Fruit fly (Drosophila melanogaster): ENCODE measurements around the gene Mcm6.

Gene Mcm6

DNA sequence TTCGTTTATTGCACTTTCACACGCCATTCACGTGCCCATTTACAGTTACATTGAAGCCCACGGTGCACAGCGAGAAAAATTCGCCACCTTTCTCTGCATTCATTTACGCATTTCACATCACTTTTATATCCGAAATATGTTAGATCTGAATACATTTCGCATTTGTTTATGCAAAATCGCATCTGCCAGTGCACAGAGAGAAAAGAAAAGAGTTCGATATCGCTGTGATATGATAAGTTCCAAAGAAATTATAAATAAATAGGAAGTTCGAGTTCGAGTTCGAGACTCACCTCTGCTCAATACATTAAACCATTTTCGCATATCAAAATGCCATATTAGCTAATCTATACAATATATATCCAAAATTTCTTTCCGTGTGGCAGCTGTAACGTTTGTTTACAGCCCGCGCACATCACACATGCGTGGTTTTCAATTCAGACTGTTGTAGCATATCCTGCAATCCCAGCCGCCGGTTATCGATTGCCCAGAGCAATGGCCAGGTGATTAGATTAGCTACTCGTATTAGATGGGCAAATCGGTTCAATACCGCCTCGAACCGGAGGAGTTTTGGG, 18.1 kb upstream of the Mcm6 start (continued):
- TF ChIP-seq cwo (GFP tag; optimal IDR thresholded peaks at IDR 0.05), result peak; percentile 86
- TF ChIP-seq Meics (GFP tag; optimal IDR thresholded peaks at IDR 0.05), result peak; percentile 89
- peak; percentile 43 for TF ChIP-seq mirr (GFP tag; optimal IDR thresholded peaks at IDR 0.05)
- peak; percentile 46; the same call in 1 of the 2 replicates for TF ChIP-seq Ravus (GFP tag; IDR thresholded peaks at IDR 0.05)
- peak; percentile 62 for TF ChIP-seq pnt (GFP tag; optimal IDR thresholded peaks at IDR 0.05)
- peak; percentile 47 for TF ChIP-seq Deaf1 (tag; optimal IDR thresholded peaks at IDR 0.05)
- TF ChIP-seq CG7372 (GFP tag; IDR thresholded peaks at IDR 0.05), result peak; percentile 78
- peak; percentile 83 for TF ChIP-seq CG2712 (tag; optimal IDR thresholded peaks at IDR 0.05)
- peak; percentile 60 for TF ChIP-seq peb (GFP tag; IDR thresholded peaks at IDR 0.05)
- TF ChIP-seq Taf1 (GFP tag; IDR thresholded peaks at IDR 0.05), result peak; percentile 63
- TF ChIP-seq CG15601 (tag; optimal IDR thresholded peaks at IDR 0.05), result peak; percentile 49
- no peak for TF ChIP-seq CG1832 (GFP tag; optimal IDR thresholded peaks at IDR 0.05)
- peak; percentile 62 for TF ChIP-seq Vsx1 (GFP tag; optimal IDR thresholded peaks at IDR 0.05)
- TF ChIP-seq zfh1 (GFP tag; IDR thresholded peaks at IDR 0.05), result peak; percentile 81
- TF ChIP-seq so (GFP tag; IDR thresholded peaks at IDR 0.05), result peak; percentile 81; the same call in 2 of the 3 replicates
- TF ChIP-seq org-1 (GFP tag; optimal IDR thresholded peaks at IDR 0.05), result peak; percentile 72
- TF ChIP-seq CG2116 (GFP tag; optimal IDR thresholded peaks at IDR 0.05), result peak; percentile 49
- TF ChIP-seq gsb (GFP tag; IDR thresholded peaks at IDR 0.05), result peak; percentile 45; the same call in 1 of the 2 replicates
- peak; percentile 76 for TF ChIP-seq CG17328 (GFP tag; IDR thresholded peaks at IDR 0.05)
- peak; percentile 63; the same call in 1 of the 2 replicates for TF ChIP-seq CG43689 (GFP tag; IDR thresholded peaks at IDR 0.05)
- no peak for TF ChIP-seq hb (GFP tag; IDR thresholded peaks at IDR 0.05; ENCODE audit: partially characterized antibody)
- peak; percentile 67 for TF ChIP-seq shn (GFP tag; optimal IDR thresholded peaks at IDR 0.05)
- TF ChIP-seq CG17802 (tag; optimal IDR thresholded peaks at IDR 0.05), result peak; percentile 40
- TF ChIP-seq seq (GFP tag; IDR thresholded peaks at IDR 0.05), result peak; percentile 82
- TF ChIP-seq Mes4 (GFP tag; optimal IDR thresholded peaks at IDR 0.05), result peak; percentile 43
- TF ChIP-seq wdn (GFP tag; IDR thresholded peaks at IDR 0.05), result peak; percentile 68
- peak; percentile 69 for TF ChIP-seq Rx (GFP tag; IDR thresholded peaks at IDR 0.05)
- TF ChIP-seq CG3163 (GFP tag; optimal IDR thresholded peaks at IDR 0.05), result peak; percentile 31
- peak; percentile 78 for TF ChIP-seq unpg (GFP tag; optimal IDR thresholded peaks at IDR 0.05)
- peak; percentile 96 for TF ChIP-seq Med (GFP tag)
- peak; percentile 40 for TF ChIP-seq NC2β (GFP tag; optimal IDR thresholded peaks at IDR 0.05)
- no peak for TF ChIP-seq br (optimal IDR thresholded peaks at IDR 0.05)
- TF ChIP-seq CG5180 (GFP tag; optimal IDR thresholded peaks at IDR 0.05), result peak; percentile 73
- TF ChIP-seq CG12299 (tag; optimal IDR thresholded peaks at IDR 0.05), result peak; percentile 77
- TF ChIP-seq fd3F (GFP tag; optimal IDR thresholded peaks at IDR 0.05), result peak; percentile 78
- TF ChIP-seq vnd (GFP tag; IDR thresholded peaks at IDR 0.05; ENCODE audit: partially characterized antibody), result no peak
- peak; percentile 59 for TF ChIP-seq CG6654 (GFP tag; optimal IDR thresholded peaks at IDR 0.05)
- peak; percentile 80 for TF ChIP-seq CG13296 (GFP tag; optimal IDR thresholded peaks at IDR 0.05)
- TF ChIP-seq ap (GFP tag; IDR thresholded peaks at IDR 0.05), result peak; percentile 45; the same call in 1 of the 2 replicates
- TF ChIP-seq CG31224 (GFP tag; IDR thresholded peaks at IDR 0.05), result peak; percentile 99
- peak; percentile 41 for TF ChIP-seq CG31388 (GFP tag; optimal IDR thresholded peaks at IDR 0.05)
- TF ChIP-seq z (GFP tag; IDR thresholded peaks at IDR 0.05), result no peak
- no peak for TF ChIP-seq sr (GFP tag; IDR thresholded peaks at IDR 0.05)
- peak; percentile 30 for TF ChIP-seq CG8359 (GFP tag; optimal IDR thresholded peaks at IDR 0.05; ENCODE audit: borderline replicate concordance)
- peak; percentile 34 for TF ChIP-seq Sry-δ (GFP tag; optimal IDR thresholded peaks at IDR 0.05)
- TF ChIP-seq Jarid2 (GFP tag; optimal IDR thresholded peaks at IDR 0.05), result peak; percentile 66
- no peak for TF ChIP-seq dan (GFP tag; IDR thresholded peaks at IDR 0.05)
- peak; percentile 87 for TF ChIP-seq CG18619 (GFP tag; optimal IDR thresholded peaks at IDR 0.05)
- peak; percentile 87 for TF ChIP-seq row (GFP tag; IDR thresholded peaks at IDR 0.05)
- 0 out of 2 replicates have a peak, but pooled peaks have one; percentile 18 for TF ChIP-seq Dref (GFP tag; IDR thresholded peaks at IDR 0.05)
- TF ChIP-seq CG16815 (GFP tag; optimal IDR thresholded peaks at IDR 0.05), result peak; percentile 73
